Worm (Caenorhabditis elegans): Measurements from ENCODE around the gene srh-201.

Gene srh-201

DNA sequence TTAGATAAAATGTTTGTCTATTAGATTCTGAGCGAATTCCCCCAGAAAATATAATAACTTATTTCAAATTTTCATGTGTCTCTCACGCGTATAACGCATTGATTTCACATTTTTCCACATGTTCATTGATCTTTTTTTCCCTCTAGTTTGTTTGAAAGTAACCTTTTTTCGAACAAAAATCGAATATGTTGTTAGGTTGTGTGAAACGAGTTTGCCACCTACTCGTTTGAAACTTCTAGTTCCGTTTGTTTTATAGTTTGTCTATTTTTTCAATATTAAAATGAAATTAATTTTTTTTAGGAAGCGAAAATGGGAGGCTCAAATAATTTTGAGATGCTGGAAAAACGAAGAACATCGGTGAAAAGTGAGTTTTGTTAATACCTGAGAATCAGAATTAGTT is 16.6 kb upstream of the srh-201 start, which contains the start of gene C25E10.5:
C25E10.5 (plus strand) TSS at position 301 of the 400 bp plus-strand sequence.
- no peak for TF ChIP-seq unc-62 (GFP tag; optimal IDR thresholded peaks at IDR 0.05)

DNA sequence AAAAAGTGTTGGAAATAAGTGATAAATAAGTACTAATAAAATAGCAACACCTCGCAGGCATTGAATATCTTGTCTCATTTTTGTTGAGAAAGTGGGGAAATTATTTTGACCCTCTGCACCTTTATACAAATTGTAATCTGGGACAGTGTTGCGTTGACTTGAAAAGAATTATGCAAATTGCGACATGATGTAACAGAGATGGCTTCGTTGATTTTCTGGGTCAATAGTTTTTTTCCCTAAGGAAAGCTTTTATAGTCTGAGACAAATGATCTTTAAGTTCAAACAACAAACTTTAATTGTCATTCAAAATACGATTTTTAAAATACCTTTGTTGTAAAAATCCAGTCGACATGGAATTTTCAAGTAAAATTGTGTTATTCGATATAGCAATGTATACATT is 11.0 kb upstream of the srh-201 start, which contains the start of gene bus-1:
bus-1 (minus strand) TSS at position 101 of the 400 bp plus-strand sequence.
- TF ChIP-seq unc-62 (GFP tag; optimal IDR thresholded peaks at IDR 0.05) = no peak

DNA sequence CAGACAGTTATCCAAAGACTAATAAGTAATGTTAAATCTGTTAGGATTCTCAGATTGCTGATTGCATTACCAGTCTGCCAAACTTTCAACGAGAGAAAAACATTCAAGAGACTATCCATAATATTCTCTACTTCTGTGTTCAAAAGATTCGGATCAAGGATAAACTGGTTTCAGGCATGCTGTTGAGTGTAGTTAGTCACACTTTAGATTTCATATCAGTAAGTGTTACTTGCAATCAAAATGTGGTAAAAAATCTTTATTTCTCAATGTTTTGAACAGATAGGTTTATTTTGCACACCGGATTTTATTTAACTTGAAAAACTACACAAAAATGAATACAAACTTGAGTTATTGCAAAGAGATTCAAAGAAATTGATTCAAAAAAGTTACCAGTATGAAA is 8.4 kb upstream of the srh-201 start, which contains the start of gene oac-41:
oac-41 (minus strand) TSS at position 101 of the 400 bp plus-strand sequence.
- no peak for TF ChIP-seq unc-62 (GFP tag; optimal IDR thresholded peaks at IDR 0.05)

DNA sequence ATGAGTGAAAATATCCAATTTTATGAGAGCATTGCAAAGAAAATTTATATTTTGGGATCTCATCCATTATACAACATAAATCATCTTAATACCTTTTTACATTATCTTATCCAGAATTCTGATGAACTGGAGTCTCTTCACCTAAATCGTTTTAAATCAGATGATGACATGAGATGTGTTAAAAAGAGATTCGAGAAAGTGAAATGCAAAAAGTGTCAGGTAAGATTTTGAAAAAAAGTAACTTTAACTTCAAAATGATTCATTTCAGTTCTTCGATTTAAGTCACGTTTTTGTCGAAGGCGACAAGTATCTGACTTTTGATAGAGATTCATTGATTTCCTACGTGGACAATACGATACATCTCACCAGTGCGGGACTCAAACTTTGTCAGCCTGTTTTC is 5.2 kb upstream of the srh-201 start:
- no peak for TF ChIP-seq unc-62 (GFP tag; optimal IDR thresholded peaks at IDR 0.05)

DNA sequence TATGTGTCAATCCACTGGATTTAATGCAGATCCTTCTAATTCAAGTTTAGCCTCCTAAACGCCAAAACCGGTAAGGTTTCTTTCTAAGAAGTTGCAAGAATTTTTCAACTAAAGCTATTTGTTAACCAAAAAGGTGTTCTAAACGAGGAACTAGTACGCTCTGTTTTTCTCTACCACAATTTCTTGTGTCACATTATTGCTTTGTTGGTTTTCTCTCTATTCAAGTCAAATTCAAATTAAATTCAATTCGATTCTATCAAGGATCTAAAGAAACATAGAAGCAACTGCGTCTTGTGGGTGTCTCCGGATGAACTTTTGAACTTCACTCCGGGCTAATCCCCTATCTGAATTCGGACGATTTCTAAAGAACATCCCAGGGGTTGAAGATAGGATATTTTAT is 2.8 kb upstream of the srh-201 start, which contains the start of gene oac-40:
oac-40 (plus strand) TSS at position 301 of the 400 bp plus-strand sequence.
- no peak for TF ChIP-seq unc-62 (GFP tag; optimal IDR thresholded peaks at IDR 0.05)

DNA sequence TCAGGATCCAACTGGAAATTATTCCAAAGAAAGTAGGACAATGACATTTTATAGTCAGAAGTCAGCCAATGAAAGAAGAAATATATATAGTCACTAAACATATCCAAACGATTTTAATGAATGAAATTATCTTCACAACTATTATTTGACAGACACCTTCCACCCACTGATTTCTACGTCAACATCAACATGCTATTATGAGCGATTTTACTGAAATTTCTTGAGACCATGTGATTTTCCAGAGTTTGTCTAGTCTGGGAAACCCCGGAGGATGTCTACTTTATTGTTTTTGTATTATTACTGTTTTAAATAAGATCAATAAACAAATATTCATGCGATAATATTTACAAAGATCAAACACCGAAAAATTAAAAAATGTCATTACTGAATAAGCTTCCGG is 1.9 kb upstream of the srh-201 start, which contains the start of gene srt-18:
srt-18 (minus strand) TSS at position 101 of the 400 bp plus-strand sequence.
- no peak for TF ChIP-seq unc-62 (GFP tag; optimal IDR thresholded peaks at IDR 0.05)

DNA sequence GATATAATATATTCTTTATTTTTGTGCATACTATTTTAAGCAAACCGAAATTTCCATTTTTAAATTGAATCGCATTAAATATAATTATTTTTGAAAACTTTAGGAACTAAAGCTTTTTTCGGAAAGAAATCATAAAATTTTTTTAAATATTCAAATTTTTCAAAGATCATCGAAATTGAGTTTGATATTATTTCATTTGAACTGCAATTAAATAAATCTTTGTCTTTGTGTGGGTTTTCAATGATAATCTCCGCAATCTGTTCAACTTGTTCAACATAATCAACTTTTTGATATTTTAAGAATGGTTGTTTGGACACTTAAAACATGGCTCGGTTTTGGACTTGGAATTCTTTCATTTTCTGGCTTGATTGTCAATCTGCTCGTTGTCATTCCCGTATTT is 4.5 kb downstream of the srh-201 start, which contains the start of gene srx-2:
srx-2 (plus strand) TSS at position 301 of the 400 bp plus-strand sequence.
- no peak for TF ChIP-seq unc-62 (GFP tag; optimal IDR thresholded peaks at IDR 0.05)

DNA sequence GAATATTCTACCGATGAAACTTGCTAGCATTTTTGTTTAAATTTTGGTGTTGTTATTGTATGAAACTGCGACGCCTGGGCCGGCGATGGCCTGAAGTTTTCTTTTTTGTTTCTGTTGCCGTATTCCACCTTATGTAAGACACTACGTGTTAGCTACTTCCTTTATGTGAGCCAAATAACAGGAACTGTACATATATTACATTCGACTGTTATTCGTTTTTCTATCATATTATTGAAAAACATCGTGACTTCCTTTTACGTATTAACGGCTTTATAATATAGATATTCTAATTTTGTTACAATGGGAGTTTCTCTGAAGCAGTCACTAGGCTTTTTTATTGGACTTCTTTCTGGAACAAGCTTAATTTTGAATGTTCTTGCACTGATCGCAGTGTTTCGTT is 8.4 kb downstream of the srh-201 start, which contains the start of gene srx-3:
srx-3 (plus strand) TSS at position 301 of the 400 bp plus-strand sequence.
- no peak for TF ChIP-seq unc-62 (GFP tag; optimal IDR thresholded peaks at IDR 0.05)

DNA sequence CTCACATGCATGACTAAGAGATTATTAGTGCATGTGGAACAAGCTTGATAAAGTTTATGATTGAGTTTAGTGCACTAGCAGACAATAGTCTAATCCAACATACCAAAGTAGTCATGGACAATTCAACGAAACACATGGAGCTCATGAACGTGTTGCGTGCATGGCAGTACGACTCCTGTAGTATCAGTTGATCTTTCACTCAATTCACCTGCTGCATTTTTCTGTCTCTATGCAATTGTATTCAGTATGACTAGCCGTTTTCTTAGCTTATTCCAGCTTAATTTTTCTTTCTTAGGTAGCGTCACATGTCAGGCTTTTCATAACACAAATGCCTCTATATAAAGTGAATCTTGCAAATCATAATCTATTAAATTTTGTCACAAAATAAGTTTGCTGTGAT is 10.4 kb downstream of the srh-201 start, which contains the start of gene srx-1:
srx-1 (plus strand) TSS at position 382 of the 400 bp plus-strand sequence.
- TF ChIP-seq unc-62 (GFP tag; optimal IDR thresholded peaks at IDR 0.05) = no peak

DNA sequence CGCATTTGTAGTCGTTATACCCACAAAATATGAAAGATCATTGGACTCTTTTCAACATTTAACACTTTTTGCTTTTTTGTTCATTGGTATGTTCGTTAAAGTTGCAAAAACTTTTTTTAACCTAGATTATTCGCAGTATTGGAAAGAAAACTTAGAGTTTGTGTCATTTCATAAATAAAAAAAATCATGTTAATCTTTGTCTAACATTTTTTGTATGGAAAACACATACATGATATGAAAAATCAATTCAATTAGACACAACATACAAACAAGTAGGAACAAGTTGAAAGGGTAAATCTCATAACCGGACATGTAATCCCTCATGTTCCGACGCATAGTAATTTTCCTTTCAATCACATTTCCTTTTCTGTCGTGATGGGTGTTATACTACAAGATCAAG is 12.5 kb downstream of the srh-201 start, which contains the start of gene F59E11.2:
F59E11.2 (plus strand) TSS at position 301 of the 400 bp plus-strand sequence.
- no peak for TF ChIP-seq unc-62 (GFP tag; optimal IDR thresholded peaks at IDR 0.05)

DNA sequence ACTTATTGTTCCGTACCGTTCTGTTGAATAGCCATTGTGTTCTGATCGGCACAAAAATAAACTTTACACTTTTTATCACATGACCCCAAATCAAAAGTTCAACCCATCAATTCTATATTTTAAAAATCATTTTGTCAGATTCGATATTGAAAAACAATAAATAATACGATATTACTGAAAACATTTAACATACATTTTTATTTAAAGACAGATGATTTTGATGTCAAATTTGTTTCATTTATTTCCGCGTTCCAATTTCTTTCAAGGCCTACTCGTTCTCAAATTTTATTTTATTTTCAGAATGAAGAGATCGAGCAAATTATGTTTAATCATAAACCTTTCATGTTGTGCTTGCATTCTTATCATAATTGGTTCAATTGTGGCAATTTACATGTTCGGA is 18.9 kb downstream of the srh-201 start, which contains the start of gene F59E11.5:
F59E11.5 (plus strand) TSS at position 301 of the 400 bp plus-strand sequence.
- no peak for TF ChIP-seq unc-62 (GFP tag; optimal IDR thresholded peaks at IDR 0.05)

DNA sequence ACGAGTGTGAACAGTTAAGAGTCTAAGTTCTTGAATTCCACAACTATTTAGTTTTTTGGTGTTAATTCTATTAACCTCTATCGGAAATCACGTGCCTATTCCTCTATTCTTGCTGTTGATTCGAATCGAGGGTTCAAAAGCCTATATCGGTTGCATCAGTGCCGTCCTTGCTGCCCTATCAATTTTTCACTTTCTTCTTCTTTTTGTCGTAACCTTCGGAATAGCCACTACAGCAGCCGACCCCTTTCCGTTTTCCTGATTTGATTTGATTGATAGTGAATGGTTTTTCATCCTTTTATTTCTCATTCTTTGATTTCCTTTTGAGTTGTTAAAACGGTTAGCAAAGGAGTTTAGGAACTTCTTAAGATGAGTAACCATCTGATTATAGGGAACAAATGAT is 19.4 kb downstream of the srh-201 start:
- no peak for TF ChIP-seq unc-62 (GFP tag; optimal IDR thresholded peaks at IDR 0.05)

DNA sequence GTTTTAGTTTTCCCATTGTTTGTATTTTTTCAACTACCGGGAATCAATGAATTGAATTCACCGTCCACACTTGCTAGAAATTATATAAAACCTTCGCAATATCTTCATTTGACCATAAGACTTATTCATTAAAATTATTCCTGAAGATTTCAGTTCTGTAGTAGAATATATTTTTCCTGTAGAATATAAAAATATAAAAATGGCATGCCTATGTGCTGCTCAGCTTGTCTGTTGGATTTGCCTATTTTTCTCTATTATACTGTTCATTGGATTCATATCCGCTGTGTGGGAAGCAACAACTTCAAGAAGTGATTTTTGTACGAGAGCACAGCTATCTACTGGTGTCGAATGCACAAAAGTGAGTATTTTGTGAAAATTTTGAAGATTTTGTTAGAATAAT is 22.0 kb downstream of the srh-201 start, which contains the start of gene F59E11.6:
F59E11.6 (plus strand) TSS at position 111 of the 400 bp plus-strand sequence.
- TF ChIP-seq unc-62 (GFP tag; optimal IDR thresholded peaks at IDR 0.05) = no peak

DNA sequence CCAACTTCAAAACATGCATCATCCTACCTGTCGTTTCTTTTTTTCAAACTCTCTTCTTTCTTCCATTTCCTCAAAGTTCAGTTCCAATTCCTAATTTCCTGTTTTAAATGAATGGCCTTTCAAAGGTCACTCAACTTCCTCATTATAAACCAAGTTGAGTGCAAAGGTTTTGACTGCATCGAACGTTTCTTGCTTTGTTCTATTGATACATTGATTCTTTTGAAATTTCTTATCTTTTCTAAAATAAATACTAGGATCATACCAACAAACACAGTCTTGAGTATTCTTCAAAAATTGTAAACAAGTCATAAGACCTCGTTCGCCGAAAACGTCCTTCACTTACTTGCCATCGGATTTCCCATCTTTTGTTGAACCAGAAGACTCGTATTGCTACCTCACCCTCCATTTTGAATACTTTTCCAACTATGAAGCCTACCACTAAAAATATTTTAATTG is 23.4 kb downstream of the srh-201 start, which contains the start of gene F59E11.7:
F59E11.7 (plus strand) TSS at position 51 of the 456 bp plus-strand sequence.
- no peak for TF ChIP-seq unc-62 (GFP tag; optimal IDR thresholded peaks at IDR 0.05)

DNA sequence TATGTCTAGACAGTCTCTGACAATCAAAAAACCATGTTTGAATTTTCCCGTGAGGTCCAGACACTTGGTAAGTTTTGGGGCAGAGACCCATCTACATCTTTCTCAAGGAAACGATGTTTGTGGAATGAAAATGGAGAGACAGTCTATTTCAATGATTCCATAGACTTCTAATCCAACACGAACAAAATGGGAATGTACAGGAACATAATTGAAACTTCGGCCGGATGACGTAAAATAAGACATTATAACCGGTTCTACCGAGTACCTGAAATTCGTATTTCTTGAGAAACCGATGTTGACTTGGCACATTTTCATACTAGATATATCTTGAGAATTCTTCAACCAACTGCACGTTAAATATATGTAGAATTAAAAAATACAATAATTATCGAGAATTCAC is 25.6 kb downstream of the srh-201 start, which contains the start of gene str-87:
str-87 (minus strand) TSS at position 101 of the 400 bp plus-strand sequence.
- TF ChIP-seq unc-62 (GFP tag; optimal IDR thresholded peaks at IDR 0.05) = no peak

DNA sequence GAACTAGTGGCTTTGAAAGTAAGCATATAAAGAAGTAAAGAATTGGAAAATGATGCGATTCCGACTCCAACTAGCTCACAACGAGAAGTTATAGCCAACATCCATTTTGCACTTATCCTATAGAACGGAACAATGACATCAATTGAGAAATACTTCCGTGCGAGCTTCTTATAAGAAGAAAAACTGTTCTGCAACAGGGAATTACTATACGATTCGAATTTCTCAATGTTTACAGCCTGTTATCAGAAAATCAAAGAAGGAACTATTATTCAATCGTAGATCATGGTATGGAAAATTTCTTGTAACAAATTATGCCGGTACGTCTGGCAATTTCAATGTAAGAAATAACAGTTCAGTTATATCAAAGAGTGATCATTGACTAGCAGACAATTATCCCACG is 27.9 kb downstream of the srh-201 start, which contains the start of gene str-85:
str-85 (minus strand) TSS at position 101 of the 400 bp plus-strand sequence.
- TF ChIP-seq unc-62 (GFP tag; optimal IDR thresholded peaks at IDR 0.05) = no peak

DNA sequence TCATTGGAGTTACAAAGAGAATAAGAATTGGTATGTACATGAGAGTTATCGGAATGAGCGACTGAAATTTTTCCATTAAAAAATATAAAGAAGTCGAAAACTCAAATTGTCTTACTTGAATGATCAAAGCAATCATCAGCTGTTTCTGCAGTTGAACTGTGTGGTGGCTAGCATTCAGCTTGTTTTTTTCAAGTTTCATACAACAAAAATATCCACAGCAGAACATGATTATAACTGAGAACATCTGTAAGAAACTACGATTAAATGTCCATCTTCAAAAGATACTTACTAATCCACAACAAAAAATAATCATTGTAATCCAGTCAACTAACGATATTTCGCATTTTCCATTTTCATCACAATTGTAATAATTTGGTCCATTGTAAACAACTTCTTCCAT is 28.9 kb downstream of the srh-201 start:
- TF ChIP-seq unc-62 (GFP tag; optimal IDR thresholded peaks at IDR 0.05) = no peak

All from whole organism, dauer.